Worm (Caenorhabditis elegans): ENCODE data around the gene cdf-2.

Gene cdf-2

ce11 chrX:12503288-12503803 is 36.6 kb upstream of the cdf-2 start, which contains the start of gene sdz-19:
sdz-19 (minus strand) TSS chrX:12503338.
- TF ChIP-seq nhr-12 (tag; optimal IDR thresholded peaks at IDR 0.05), result no peak
- TF ChIP-seq lin-11 (tag; optimal IDR thresholded peaks at IDR 0.05), result no peak
- no peak for TF ChIP-seq nhr-6 (tag; optimal IDR thresholded peaks at IDR 0.05)
- TF ChIP-seq nhr-77 (tag; optimal IDR thresholded peaks at IDR 0.05), result no peak
- no peak for TF ChIP-seq sem-4 (tag; optimal IDR thresholded peaks at IDR 0.05)
- no peak for TF ChIP-seq nhr-237 (tag; optimal IDR thresholded peaks at IDR 0.05)
- no peak for TF ChIP-seq ZK546.5 (tag; optimal IDR thresholded peaks at IDR 0.05)
- TF ChIP-seq fos-1 (tag; optimal IDR thresholded peaks at IDR 0.05), result no peak
- no peak for TF ChIP-seq sma-9 (GFP tag; optimal IDR thresholded peaks at IDR 0.05)
- TF ChIP-seq sma-9 (tag; optimal IDR thresholded peaks at IDR 0.05), result no peak

ce11 chrX:12500777-12501176 is 34.1 kb upstream of the cdf-2 start:
- TF ChIP-seq ZK546.5 (tag; optimal IDR thresholded peaks at IDR 0.05) (no peak), ceh-16 (tag; optimal IDR thresholded peaks at IDR 0.05) (peak; percentile 90), R02D3.7 (tag; optimal IDR thresholded peaks at IDR 0.05) (no peak), elt-1 (tag; optimal IDR thresholded peaks at IDR 0.05) (peak; percentile 98), alr-1 (tag; optimal IDR thresholded peaks at IDR 0.05) (no peak), crh-2 (tag; optimal IDR thresholded peaks at IDR 0.05) (peak; percentile 94), aly-2 (tag; optimal IDR thresholded peaks at IDR 0.05) (no peak), lin-39 (tag; optimal IDR thresholded peaks at IDR 0.05) (no peak), egl-27 (tag; optimal IDR thresholded peaks at IDR 0.05) (peak; percentile 90), nhr-11 (tag; optimal IDR thresholded peaks at IDR 0.05) (no peak), Y55F3AM.14 (GFP tag; optimal IDR thresholded peaks at IDR 0.05) (peak; percentile 57), ztf-4 (tag; optimal IDR thresholded peaks at IDR 0.05) (peak; percentile 19), dmd-4 (tag; optimal IDR thresholded peaks at IDR 0.05) (no peak), F13H6.1 (tag; optimal IDR thresholded peaks at IDR 0.05) (peak; percentile 79), ztf-1 (GFP tag; conservative IDR thresholded peaks at IDR 0.05) (no peak), lin-11 (tag; optimal IDR thresholded peaks at IDR 0.05) (no peak), unc-62 (GFP tag; optimal IDR thresholded peaks at IDR 0.05) (no peak), gmeb-1 (tag; optimal IDR thresholded peaks at IDR 0.05) (peak; percentile 78), nhr-6 (tag; optimal IDR thresholded peaks at IDR 0.05) (peak; percentile 40), fos-1 (tag; optimal IDR thresholded peaks at IDR 0.05) (peak; percentile 85), nhr-25 (tag; optimal IDR thresholded peaks at IDR 0.05) (peak; percentile 93), lsy-2 (tag; optimal IDR thresholded peaks at IDR 0.05) (peak in 1 of 2 experiments; percentile 78), sma-3 (GFP tag; optimal IDR thresholded peaks at IDR 0.05) (peak; percentile 97), nhr-77 (tag; optimal IDR thresholded peaks at IDR 0.05) (no peak), nhr-21 (tag; optimal IDR thresholded peaks at IDR 0.05) (peak; percentile 98), sma-9 (GFP tag; optimal IDR thresholded peaks at IDR 0.05) (peak; percentile 98), sma-9 (tag; optimal IDR thresholded peaks at IDR 0.05) (no peak), unc-55 (GFP tag; optimal IDR thresholded peaks at IDR 0.05) (no peak), C34F6.9 (tag; optimal IDR thresholded peaks at IDR 0.05) (peak; percentile 39), mab-5 (tag; optimal IDR thresholded peaks at IDR 0.05) (no peak), blmp-1 (tag; optimal IDR thresholded peaks at IDR 0.05; ENCODE audit: insufficient read depth) (peak; percentile 79), zag-1 (tag; optimal IDR thresholded peaks at IDR 0.05) (no peak), mdl-1 (tag; optimal IDR thresholded peaks at IDR 0.05) (peak; percentile 10 to 83), ceh-82 (tag; optimal IDR thresholded peaks at IDR 0.05) (no peak), sem-4 (tag; optimal IDR thresholded peaks at IDR 0.05) (peak; percentile 29), nhr-129 (tag; optimal IDR thresholded peaks at IDR 0.05) (peak; percentile 88), lin-13 (GFP tag; optimal IDR thresholded peaks at IDR 0.05) (peak; percentile 47)

- no peak for TF ChIP-seq elt-1 (tag; optimal IDR thresholded peaks at IDR 0.05)
- TF ChIP-seq fos-1 (tag; optimal IDR thresholded peaks at IDR 0.05), result no peak
- TF ChIP-seq crh-2 (tag; optimal IDR thresholded peaks at IDR 0.05), result no peak
- TF ChIP-seq nhr-10 (tag; optimal IDR thresholded peaks at IDR 0.05), result no peak
These were observed 25.8 kb upstream of the cdf-2 start, which contains the start of gene lips-1 for ce11 chrX:12492467-12492866. lips-1 (plus strand) TSS chrX:12492767.

Data from whole organism, L2 larva.